Worm (Caenorhabditis elegans): ENCODE results near the gene C50A2.3.

Gene C50A2.3

ce11 chrIV:1136658-1137057 is 21.2 kb downstream of the C50A2.3 start, which contains the start of gene C44B12.6:
TSS of gene C44B12.6 (minus strand) at chrIV:1136758.
- no peak for TF ChIP-seq unc-62 (GFP tag; optimal IDR thresholded peaks at IDR 0.05)

ce11 chrIV:1127852-1128251 is 30.0 kb downstream of the C50A2.3 start:
- no peak for TF ChIP-seq unc-62 (GFP tag; optimal IDR thresholded peaks at IDR 0.05)

ce11 chrIV:1126490-1126889 is 31.3 kb downstream of the C50A2.3 start, which contains the start of gene perm-2:
TSS of gene perm-2 (plus strand) at chrIV:1126790.
- TF ChIP-seq unc-62 (GFP tag; optimal IDR thresholded peaks at IDR 0.05) = no peak

- no peak for TF ChIP-seq unc-62 (GFP tag; optimal IDR thresholded peaks at IDR 0.05)
Observed at ce11 chrIV:1124741-1125140, 33.1 kb downstream of the C50A2.3 start, which contains the start of gene perm-4. TSS of gene perm-4 (minus strand) at chrIV:1125107.

- no peak for TF ChIP-seq unc-62 (GFP tag; optimal IDR thresholded peaks at IDR 0.05)
Observed at ce11 chrIV:1123357-1123756, 34.5 kb downstream of the C50A2.3 start.

ce11 chrIV:1121511-1121910 is 36.3 kb downstream of the C50A2.3 start:
- no peak for TF ChIP-seq unc-62 (GFP tag; optimal IDR thresholded peaks at IDR 0.05)

- no peak for TF ChIP-seq unc-62 (GFP tag; optimal IDR thresholded peaks at IDR 0.05)
Observed at ce11 chrIV:1120865-1121264, 37.0 kb downstream of the C50A2.3 start.

ce11 chrIV:1118566-1118965 is 39.3 kb downstream of the C50A2.3 start, which contains the start of gene srx-13:
TSS of gene srx-13 (minus strand) at chrIV:1118666.
- no peak for TF ChIP-seq unc-62 (GFP tag; optimal IDR thresholded peaks at IDR 0.05)

ce11 chrIV:1113638-1114037 is 44.2 kb downstream of the C50A2.3 start, which contains the start of gene srx-14:
TSS of gene srx-14 (minus strand) at chrIV:1113738.
- TF ChIP-seq unc-62 (GFP tag; optimal IDR thresholded peaks at IDR 0.05) = no peak

- TF ChIP-seq unc-62 (GFP tag; optimal IDR thresholded peaks at IDR 0.05) = no peak
Observed at ce11 chrIV:1110999-1111398, 46.8 kb downstream of the C50A2.3 start.

ce11 chrIV:1108030-1108429 is 49.8 kb downstream of the C50A2.3 start:
- no peak for TF ChIP-seq unc-62 (GFP tag; optimal IDR thresholded peaks at IDR 0.05)

ce11 chrIV:1107190-1107589 is 50.6 kb downstream of the C50A2.3 start, which contains the start of gene ost-1:
TSS of gene ost-1 (plus strand) at chrIV:1107396.
- TF ChIP-seq unc-62 (GFP tag; optimal IDR thresholded peaks at IDR 0.05) = no peak

ce11 chrIV:1105999-1106398 is 51.8 kb downstream of the C50A2.3 start:
- TF ChIP-seq unc-62 (GFP tag; optimal IDR thresholded peaks at IDR 0.05) = no peak

ce11 chrIV:1105104-1105503 is 52.7 kb downstream of the C50A2.3 start:
- TF ChIP-seq unc-62 (GFP tag; optimal IDR thresholded peaks at IDR 0.05) = no peak

ce11 chrIV:1104518-1104917 is 53.3 kb downstream of the C50A2.3 start, which contains the start of the genes C44B12.9 and C44B12.3:
TSS of gene C44B12.9 (minus strand) at chrIV:1104618.
TSS of gene C44B12.3 (plus strand) at chrIV:1104766.
- TF ChIP-seq unc-62 (GFP tag; optimal IDR thresholded peaks at IDR 0.05) = no peak

ce11 chrIV:1097153-1097552 is 60.7 kb downstream of the C50A2.3 start, which contains the start of gene cox-18:
TSS of gene cox-18 (plus strand) at chrIV:1097453.
- TF ChIP-seq unc-62 (GFP tag; optimal IDR thresholded peaks at IDR 0.05) = no peak

ce11 chrIV:1096154-1096553 is 61.7 kb downstream of the C50A2.3 start:
- no peak for TF ChIP-seq unc-62 (GFP tag; optimal IDR thresholded peaks at IDR 0.05)
